Worm (Caenorhabditis elegans) whole organism, early embryonic: Measurements from ENCODE around the gene T20B3.1.

Experiments used
- B0310.2 ChIP-seq: sonication (generic microtip); optimal IDR thresholded peaks from 2 replicates; lab custom pipeline; 2016; ENCODE audit warnings: mild to moderate bottlenecking, missing genetic modification characterization, missing compliant biosample characterization
- aly-1 ChIP-seq: sonication (generic microtip); optimal IDR thresholded peaks from 2 replicates; lab custom pipeline; 2016; ENCODE audit warnings: missing genetic modification characterization, missing compliant biosample characterization
- ceh-36 ChIP-seq: sonication (generic microtip); optimal IDR thresholded peaks from 2 replicates; lab custom pipeline; 2016; ENCODE audit warnings: missing genetic modification characterization, inconsistent platforms, missing compliant biosample characterization
- ets-7 ChIP-seq: sonication (generic microtip); optimal IDR thresholded peaks from 2 replicates; lab custom pipeline; 2016; ENCODE audit warnings: missing genotype, missing genetic modification characterization, missing compliant biosample characterization
- flt-1 ChIP-seq: fragments of 200-800 bp; sonication (Bioruptor generic); IDR thresholded peaks from 2 replicates; pipeline ENCODE4 v1.3.6; 2022; ENCODE audit warnings: missing genetic modification characterization, missing compliant biosample characterization
- hnd-1 ChIP-seq: sonication (generic microtip); optimal IDR thresholded peaks from 2 replicates; lab custom pipeline; 2016; ENCODE audit warnings: missing genetic modification characterization, missing compliant biosample characterization
- pes-1 ChIP-seq: fragments of 200-800 bp; sonication (Bioruptor generic); IDR thresholded peaks from 2 replicates; pipeline ENCODE4 v1.3.6; 2022; ENCODE audit warnings: missing genetic modification reagents, missing genetic modification characterization, missing compliant biosample characterization
- tbx-11 ChIP-seq: fragments of 200-800 bp; sonication (Bioruptor generic); IDR thresholded peaks from 2 replicates; pipeline ENCODE4 v1.3.6; 2022; ENCODE audit warnings: missing genetic modification characterization, missing compliant biosample characterization
- tbx-37 ChIP-seq: fragments of 200-800 bp; sonication (Bioruptor generic); conservative IDR thresholded peaks from 2 replicates; pipeline ENCODE4 v1.3.6; 2022; ENCODE audit warnings: missing genetic modification reagents, missing genetic modification characterization, missing compliant biosample characterization

DNA sequence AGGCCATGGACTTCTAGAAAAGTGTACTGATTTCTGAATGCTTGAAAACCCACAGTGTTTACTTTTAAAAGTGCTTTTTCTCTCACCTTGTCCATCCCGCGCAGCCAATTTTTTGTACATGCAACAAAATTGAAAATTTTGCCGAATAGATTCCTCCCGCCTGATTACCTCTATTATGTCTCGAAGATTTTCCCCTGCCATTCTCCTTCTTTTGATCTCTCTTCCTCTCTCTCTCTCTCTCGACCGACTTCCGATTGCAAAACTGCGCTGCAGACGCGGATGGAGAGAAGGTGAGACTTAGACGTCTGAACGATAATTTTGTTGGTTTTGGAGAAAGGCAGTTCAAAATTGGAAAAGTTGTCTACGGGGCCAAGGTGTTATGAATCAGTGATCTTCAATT lies 40.9 kb upstream of the T20B3.1 start:
- TF ChIP-seq tbx-37 (GFP tag; lab: Robert Waterston, UW): no peak
- no peak for TF ChIP-seq ets-7 (tag; lab: Kevin White, UChicago)
- TF ChIP-seq flt-1 (GFP tag; lab: Robert Waterston, UW): no peak
- TF ChIP-seq B0310.2 (tag; lab: Kevin White, UChicago): no peak
- no peak for TF ChIP-seq tbx-11 (GFP tag; lab: Robert Waterston, UW)
- no peak for TF ChIP-seq ceh-36 (tag; lab: Kevin White, UChicago)
- no peak for TF ChIP-seq hnd-1
- no peak for TF ChIP-seq pes-1 (GFP tag; lab: Robert Waterston, UW)
- no peak for TF ChIP-seq aly-1 (tag; lab: Kevin White, UChicago)
